Fruit fly (Drosophila melanogaster): ENCODE results near the gene Sf3b3.

- TF ChIP-seq fd96Ca (GFP tag; IDR thresholded peaks at IDR 0.05) (no peak), EcR (GFP tag; optimal IDR thresholded peaks at IDR 0.05) (peak; percentile 34), CG14655 (GFP tag; optimal IDR thresholded peaks at IDR 0.05) (no peak), CG12605 (GFP tag; IDR thresholded peaks at IDR 0.05) (peak; percentile 40), CG4496 (GFP tag; IDR thresholded peaks at IDR 0.05) (peak; percentile 62), rn (GFP tag; IDR thresholded peaks at IDR 0.05) (no peak), CG32121 (GFP tag; IDR thresholded peaks at IDR 0.05) (no peak), CG8159 (tag; optimal IDR thresholded peaks at IDR 0.05) (no peak)
These were observed 47.7 kb upstream of the Sf3b3 start for dm6 chr3L:880851-881250.

Measured in whole organism, pupa.